Worm (Caenorhabditis elegans): ENCODE measurements around the gene snf-3.

DNA sequence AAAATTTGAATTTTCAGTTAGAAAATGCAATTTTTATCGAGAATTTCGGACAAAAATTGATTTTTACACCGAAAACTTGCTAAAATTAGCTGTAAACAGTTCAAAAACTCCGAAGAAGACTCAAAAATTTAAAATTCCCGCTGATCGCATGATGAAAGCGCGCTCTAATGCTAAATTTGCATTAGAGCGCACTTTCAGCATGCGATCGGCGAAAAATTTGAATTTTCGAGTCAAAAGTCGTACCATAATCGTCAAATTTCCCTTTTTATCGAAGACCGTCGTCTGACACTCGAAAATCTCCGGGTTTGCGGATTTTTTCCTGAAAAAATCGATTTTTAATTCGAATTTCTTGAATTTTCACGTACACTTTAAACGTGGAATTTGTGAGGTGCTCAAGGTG, 41.5 kb downstream of the snf-3 start:
- TF ChIP-seq unc-39 (tag; optimal IDR thresholded peaks at IDR 0.05) = no peak
- TF ChIP-seq nhr-77 (tag; optimal IDR thresholded peaks at IDR 0.05) = no peak
- no peak for TF ChIP-seq snpc-4 (tag; optimal IDR thresholded peaks at IDR 0.05)
- TF ChIP-seq ceh-82 (tag; optimal IDR thresholded peaks at IDR 0.05) = no peak
- no peak for TF ChIP-seq unc-62 (GFP tag; optimal IDR thresholded peaks at IDR 0.05)
- no peak for TF ChIP-seq nhr-237 (tag; optimal IDR thresholded peaks at IDR 0.05)
- TF ChIP-seq zag-1 (tag; optimal IDR thresholded peaks at IDR 0.05) = no peak
- no peak for TF ChIP-seq nhr-12 (tag; optimal IDR thresholded peaks at IDR 0.05)
